Fruit fly (Drosophila melanogaster) whole organism, embryonic: ENCODE results near the gene CG9757.

ENCODE experiments used
- Atf-2 ChIP-seq: fragments of 200-800 bp; sonication (Bioruptor generic); optimal IDR thresholded peaks from 2 replicates; lab custom pipeline; 2016; ENCODE audit warnings: missing biosample characterization, missing genetic modification characterization
- Bteb2 ChIP-seq: fragments of 200-800 bp; sonication (Bioruptor generic); optimal IDR thresholded peaks from 2 replicates; lab custom pipeline; 2016; ENCODE audit warnings: missing biosample characterization, missing genetic modification characterization
- CG10565 ChIP-seq: fragments of 200-800 bp; sonication (Bioruptor generic); optimal IDR thresholded peaks from 3 replicates; lab custom pipeline; 2016; ENCODE audit warnings: missing biosample characterization, mild to moderate bottlenecking, missing genetic modification characterization
- CG11504 ChIP-seq: fragments of 200-800 bp; sonication (Bioruptor generic); optimal IDR thresholded peaks from 3 replicates; lab custom pipeline; 2019; ENCODE audit warnings: missing biosample characterization, mild to moderate bottlenecking, missing genetic modification characterization, moderate library complexity
- CG13775 ChIP-seq: fragments of 200-800 bp; sonication (Bioruptor generic); optimal IDR thresholded peaks from 3 replicates; lab custom pipeline; 2017; ENCODE audit warnings: missing biosample characterization, mild to moderate bottlenecking, missing genetic modification characterization
- CG14050 ChIP-seq: fragments of 200-800 bp; sonication (Bioruptor generic); IDR thresholded peaks from 3 replicates; pipeline ENCODE4 v1.3.6; 2022; ENCODE audit warnings: missing biosample characterization, missing genetic modification characterization
- CG14710 ChIP-seq: fragments of 200-800 bp; sonication (Bioruptor generic); optimal IDR thresholded peaks from 3 replicates; lab custom pipeline; 2019; ENCODE audit warnings: missing biosample characterization, mild to moderate bottlenecking, missing genetic modification characterization, moderate library complexity
- CG15479 ChIP-seq: fragments of 200-800 bp; sonication (Bioruptor generic); optimal IDR thresholded peaks from 3 replicates; lab custom pipeline; 2019; ENCODE audit warnings: missing biosample characterization, mild to moderate bottlenecking, missing genetic modification characterization, moderate library complexity
- CG1602 ChIP-seq: fragments of 200-800 bp; sonication (Bioruptor generic); optimal IDR thresholded peaks from 3 replicates; lab custom pipeline; 2016; ENCODE audit warnings: missing biosample characterization, missing genetic modification characterization
- CG17612 ChIP-seq: fragments of 200-800 bp; sonication (Bioruptor generic); IDR thresholded peaks from 2 replicates; pipeline ENCODE4 v1.3.6; 2022; ENCODE audit warnings: missing biosample characterization, missing genetic modification characterization
- CG18262 ChIP-seq: fragments of 200-800 bp; optimal IDR thresholded peaks from 3 replicates; lab custom pipeline; 2019; ENCODE audit warnings: missing biosample characterization, mild to moderate bottlenecking, missing genetic modification characterization, moderate library complexity
- CG18476 ChIP-seq: fragments of 200-800 bp; sonication (Bioruptor generic); optimal IDR thresholded peaks from 2 replicates; lab custom pipeline; 2016; ENCODE audit warnings: missing biosample characterization, mild to moderate bottlenecking, missing genetic modification characterization
- CG2712 ChIP-seq: fragments of 200-800 bp; optimal IDR thresholded peaks from 3 replicates; lab custom pipeline; 2019; ENCODE audit warnings: missing biosample characterization, mild to moderate bottlenecking, missing genetic modification characterization, moderate library complexity
- CG2875 ChIP-seq: fragments of 200-800 bp; sonication (Bioruptor generic); optimal IDR thresholded peaks from 2 replicates; lab custom pipeline; 2017; ENCODE audit warnings: missing biosample characterization, mild to moderate bottlenecking, missing genetic modification characterization, missing genetic modification reagents
- CG4282 ChIP-seq: fragments of 200-800 bp; sonication (Bioruptor generic); optimal IDR thresholded peaks from 2 replicates; lab custom pipeline; 2016; ENCODE audit warnings: missing biosample characterization, missing genetic modification characterization
- CG5180 ChIP-seq: fragments of 200-800 bp; sonication (Bioruptor generic); optimal IDR thresholded peaks from 3 replicates; lab custom pipeline; 2017; ENCODE audit warnings: missing biosample characterization, missing genetic modification characterization, mild to moderate bottlenecking, moderate library complexity, missing genetic modification reagents
- CG6175 ChIP-seq: fragments of 200-800 bp; sonication (Bioruptor generic); IDR thresholded peaks from 3 replicates; pipeline ENCODE4 v1.3.6; 2022; ENCODE audit warnings: missing biosample characterization, missing genetic modification characterization
- CG8089 ChIP-seq: fragments of 200-800 bp; sonication (Bioruptor generic); optimal IDR thresholded peaks from 3 replicates; lab custom pipeline; 2016; ENCODE audit warnings: missing biosample characterization, missing genetic modification characterization
- Dip2 ChIP-seq: fragments of 200-800 bp; sonication (Bioruptor generic); IDR thresholded peaks from 2 replicates; pipeline ENCODE4 v1.3.6; 2022; ENCODE audit warnings: missing biosample characterization, missing genetic modification characterization
- Dref ChIP-seq: fragments of 200-800 bp; sonication (Bioruptor generic); IDR thresholded peaks from 2 replicates; pipeline ENCODE4 v1.3.6; 2022; ENCODE audit warnings: missing biosample characterization, missing genetic modification characterization
- Ets65A ChIP-seq: fragments of 200-800 bp; sonication (Bioruptor generic); peaks from one replicate; lab custom pipeline; 2016; ENCODE audit warnings: missing biosample characterization, missing genetic modification characterization
- Fer1 ChIP-seq: fragments of 200-800 bp; sonication (Bioruptor generic); optimal IDR thresholded peaks from 2 replicates; lab custom pipeline; 2017; ENCODE audit warnings: missing biosample characterization, mild to moderate bottlenecking, missing genetic modification characterization
- Hand ChIP-seq: fragments of 200-800 bp; sonication (Bioruptor generic); optimal IDR thresholded peaks from 2 replicates; lab custom pipeline; 2017; ENCODE audit warnings: mild to moderate bottlenecking, missing biosample characterization, missing genetic modification reagents, missing genetic modification characterization
- Oli ChIP-seq: fragments of 200-800 bp; sonication (Bioruptor generic); optimal IDR thresholded peaks from 2 replicates; lab custom pipeline; 2018; ENCODE audit warnings: missing biosample characterization, mild to moderate bottlenecking, missing genetic modification characterization, moderate library complexity
- Rfx ChIP-seq: fragments of 200-800 bp; sonication (Bioruptor generic); IDR thresholded peaks from 2 replicates; pipeline ENCODE4 v1.3.6; 2022; ENCODE audit warnings: missing biosample characterization, missing genetic modification characterization
- Sox102F ChIP-seq: fragments of 200-800 bp; sonication (Bioruptor generic); optimal IDR thresholded peaks from 2 replicates; lab custom pipeline; 2018; ENCODE audit warnings: missing biosample characterization, mild to moderate bottlenecking, missing genetic modification characterization, moderate library complexity
- Sry-δ ChIP-seq: fragments of 200-800 bp; sonication (Bioruptor generic); optimal IDR thresholded peaks from 2 replicates; lab custom pipeline; 2016; ENCODE audit warnings: missing biosample characterization, missing genetic modification characterization
- abd-A ChIP-seq: fragments of 200-800 bp; sonication (Bioruptor generic); optimal IDR thresholded peaks from 3 replicates; lab custom pipeline; 2019; ENCODE audit warnings: missing biosample characterization, mild to moderate bottlenecking, missing genetic modification characterization, moderate library complexity
- az2 ChIP-seq: fragments of 200-800 bp; sonication (Bioruptor generic); optimal IDR thresholded peaks from 3 replicates; lab custom pipeline; 2016; ENCODE audit warnings: missing biosample characterization, missing genetic modification characterization
- bsh ChIP-seq, 2 experiments: fragments of 200-800 bp; sonication (Bioruptor generic); optimal IDR thresholded peaks; 2 replicates each; lab custom pipeline; 2017 to 2018; ENCODE audit warnings: mild to moderate bottlenecking in 2 of 2, missing biosample characterization in 2 of 2, missing genetic modification characterization in 2 of 2, moderate library complexity in 1 of 2
- dm ChIP-seq: fragments of 200-800 bp; sonication (Bioruptor generic); optimal IDR thresholded peaks from 3 replicates; lab custom pipeline; 2016; ENCODE audit warnings: missing biosample characterization, missing genetic modification characterization
- dysf ChIP-seq: fragments of 200-800 bp; sonication (Bioruptor generic); IDR thresholded peaks from 3 replicates; pipeline ENCODE4 v1.3.6; 2022; ENCODE audit warnings: missing biosample characterization, missing genetic modification characterization
- exex ChIP-seq: fragments of 200-800 bp; sonication (Bioruptor generic); optimal IDR thresholded peaks from 4 replicates; lab custom pipeline; 2018; ENCODE audit warnings: missing biosample characterization, mild to moderate bottlenecking, missing genetic modification characterization, moderate library complexity
- eyg ChIP-seq: fragments of 200-800 bp; sonication (Bioruptor generic); optimal IDR thresholded peaks from 3 replicates; lab custom pipeline; 2016; ENCODE audit warnings: missing biosample characterization, missing genetic modification characterization
- gcm2 ChIP-seq: fragments of 200-800 bp; sonication (Bioruptor generic); optimal IDR thresholded peaks from 2 replicates; lab custom pipeline; 2016; ENCODE audit warnings: missing biosample characterization, missing genetic modification characterization
- ind ChIP-seq: fragments of 200-800 bp; sonication (Bioruptor generic); optimal IDR thresholded peaks from 3 replicates; lab custom pipeline; 2016; ENCODE audit warnings: missing biosample characterization, missing genetic modification characterization
- jing ChIP-seq: fragments of 200-800 bp; sonication (Bioruptor generic); optimal IDR thresholded peaks from 2 replicates; lab custom pipeline; 2018; ENCODE audit warnings: missing biosample characterization, mild to moderate bottlenecking, missing genetic modification characterization
- knrl ChIP-seq: fragments of 200-800 bp; sonication (Bioruptor generic); IDR thresholded peaks from 3 replicates; pipeline ENCODE4 v1.3.6; 2022; ENCODE audit warnings: missing biosample characterization, missing genetic modification characterization; ENCODE audit not compliant: partially characterized antibody
- lov ChIP-seq, 2 experiments: fragments of 200-800 bp in 1 of 2; fragments of >200 bp in 1 of 2; sonication (Bioruptor generic) in 1 of 2; IDR thresholded peaks in 1 of 2; optimal IDR thresholded peaks in 1 of 2; 2 replicates in 1 of 2; 3 replicates in 1 of 2; pipeline versions ENCODE4 v1.3.6 to Lab custom; 2017 to 2022; ENCODE audit warnings: missing biosample characterization in 1 of 2, missing genetic modification characterization in 1 of 2
- nerfin-2 ChIP-seq: fragments of 200-800 bp; sonication (Bioruptor generic); IDR thresholded peaks from 2 replicates; pipeline ENCODE4 v1.3.6; 2022; ENCODE audit warnings: missing biosample characterization, missing genetic modification characterization; ENCODE audit not compliant: partially characterized antibody
- p53 ChIP-seq: fragments of 200-800 bp; sonication (Bioruptor generic); optimal IDR thresholded peaks from 2 replicates; lab custom pipeline; 2016; ENCODE audit warnings: missing biosample characterization, missing genetic modification characterization
- salm ChIP-seq: fragments of 200-800 bp; sonication (Bioruptor generic); optimal IDR thresholded peaks from 2 replicates; lab custom pipeline; 2018; ENCODE audit warnings: missing biosample characterization, mild to moderate bottlenecking, missing genetic modification characterization
- sim ChIP-seq: fragments of 200-800 bp; sonication (Bioruptor generic); IDR thresholded peaks from 2 replicates; pipeline ENCODE4 v1.3.6; 2022; ENCODE audit warnings: missing biosample characterization, missing genetic modification characterization
- sima ChIP-seq: fragments of 200-800 bp; sonication (Bioruptor generic); optimal IDR thresholded peaks from 2 replicates; lab custom pipeline; 2016; ENCODE audit warnings: missing biosample characterization, missing genetic modification characterization
- slbo ChIP-seq: fragments of 200-800 bp; sonication (Bioruptor generic); IDR thresholded peaks from 2 replicates; pipeline ENCODE4 v1.3.6; 2022; ENCODE audit warnings: missing biosample characterization, missing genetic modification characterization
- stc ChIP-seq: fragments of 200-800 bp; sonication (Bioruptor generic); IDR thresholded peaks from 2 replicates; pipeline ENCODE4 v1.3.6; 2022; ENCODE audit warnings: missing biosample characterization, missing genetic modification characterization
- usp ChIP-seq: fragments of >200 bp; optimal IDR thresholded peaks from 2 replicates; lab custom pipeline; 2017; ENCODE audit warnings: missing biosample characterization, missing genetic modification characterization
- wek ChIP-seq: fragments of 200-800 bp; sonication (Bioruptor generic); optimal IDR thresholded peaks from 3 replicates; lab custom pipeline; 2018; ENCODE audit warnings: missing biosample characterization, mild to moderate bottlenecking, missing genetic modification characterization, moderate library complexity
- wor ChIP-seq: fragments of 200-800 bp; sonication (Bioruptor generic); IDR thresholded peaks from 2 replicates; pipeline ENCODE4 v1.3.6; 2022; ENCODE audit warnings: missing biosample characterization, missing genetic modification characterization

CG9757 gene

DNA sequence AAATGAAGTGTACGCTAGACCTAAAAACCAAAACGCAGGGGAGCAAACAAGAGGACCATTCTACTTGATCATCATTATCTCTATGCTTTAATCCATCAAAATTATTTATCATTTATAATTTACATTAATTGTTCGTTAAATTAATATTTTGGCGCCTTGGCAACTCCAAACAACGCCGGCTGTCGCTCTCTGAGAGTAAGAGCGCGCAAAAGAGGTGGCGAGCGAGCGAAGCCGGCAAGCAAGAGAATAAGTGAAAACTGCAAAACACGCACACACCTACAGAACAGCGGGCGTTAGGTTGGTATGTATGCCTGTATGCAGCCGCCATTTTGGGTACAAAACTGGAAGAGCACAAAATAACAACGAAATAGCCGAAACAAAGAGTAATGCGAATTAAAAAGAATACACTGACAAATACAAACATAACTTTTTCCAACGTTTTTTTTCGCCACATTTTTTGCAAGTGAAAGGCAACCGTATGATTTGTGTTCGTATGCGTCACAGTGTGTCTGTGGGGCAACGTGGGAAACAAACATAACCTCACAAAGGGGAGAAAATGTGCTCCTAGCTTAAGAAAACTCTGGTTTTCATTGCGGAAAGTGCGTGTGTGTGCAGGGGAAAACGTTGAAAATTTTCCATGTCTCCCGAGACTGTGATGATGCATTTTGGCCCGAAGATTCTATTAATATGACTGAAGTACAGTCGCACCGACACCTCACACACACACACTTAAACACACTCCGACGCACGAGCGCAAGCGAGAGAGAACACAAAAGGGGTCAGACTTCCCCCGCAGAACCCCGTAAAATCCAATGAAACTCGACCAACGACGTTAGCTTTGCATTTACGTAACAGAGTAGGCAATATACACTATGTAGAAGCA is 32.8 kb upstream of the CG9757 start (continued):
- no peak for TF ChIP-seq slbo (GFP tag; lab: Robert Waterston, UW)
- TF ChIP-seq CG18476 (GFP tag; lab: Kevin White, UChicago): no peak
- peak; percentile 86 for TF ChIP-seq Ets65A (GFP tag; lab: Kevin White, UChicago)
- TF ChIP-seq ind: no peak
- TF ChIP-seq wek (GFP tag; lab: Kevin White, UChicago): no peak
- TF ChIP-seq CG17612 (GFP tag; lab: Robert Waterston, UW): no peak
- TF ChIP-seq CG2712 (tag; lab: Kevin White, UChicago): peak; percentile 62
- TF ChIP-seq Hand (GFP tag; lab: Kevin White, UChicago): no peak
- no peak for TF ChIP-seq CG1602 (GFP tag; lab: Kevin White, UChicago)
- no peak for TF ChIP-seq jing (GFP tag; lab: Kevin White, UChicago)
- TF ChIP-seq p53 (GFP tag; lab: Kevin White, UChicago): no peak
- TF ChIP-seq knrl: no peak
- no peak for TF ChIP-seq exex (tag; lab: Kevin White, UChicago)
- TF ChIP-seq CG18262 (tag; lab: Kevin White, UChicago): peak; percentile 34
- TF ChIP-seq bsh (GFP tag; optimal IDR thresholded peaks at IDR 0.05; lab: Kevin White, UChicago): no peak
- TF ChIP-seq Bteb2: no peak
- peak; percentile 8 for TF ChIP-seq CG15479 (GFP tag; lab: Kevin White, UChicago)
- TF ChIP-seq Fer1 (GFP tag; lab: Kevin White, UChicago): peak; percentile 74
- no peak for TF ChIP-seq lov (optimal IDR thresholded peaks at IDR 0.05; lab: Kevin White, UChicago)
- no peak for TF ChIP-seq lov (GFP tag; IDR thresholded peaks at IDR 0.05; lab: Robert Waterston, UW)
- TF ChIP-seq CG13775 (GFP tag; lab: Kevin White, UChicago): no peak
- 0 out of 2 replicates have a peak, but pooled peaks have one; percentile 5 for TF ChIP-seq sim (GFP tag; lab: Robert Waterston, UW)
- peak; percentile 98 for TF ChIP-seq dm (GFP tag; lab: Kevin White, UChicago)
- TF ChIP-seq dysf (GFP tag; lab: Robert Waterston, UW): no peak; the same call in 2 of the 3 replicates
- no peak for TF ChIP-seq CG10565
- TF ChIP-seq CG5180 (GFP tag; lab: Kevin White, UChicago): no peak
- TF ChIP-seq CG2875: no peak
- TF ChIP-seq CG8089 (GFP tag; lab: Kevin White, UChicago): no peak
- no peak for TF ChIP-seq Sry-δ
- TF ChIP-seq abd-A: no peak
- no peak for TF ChIP-seq CG14710 (tag; lab: Kevin White, UChicago)
- TF ChIP-seq salm (tag; lab: Kevin White, UChicago): no peak
- no peak for TF ChIP-seq wor
- no peak for TF ChIP-seq CG4282 (GFP tag; lab: Kevin White, UChicago)
- peak; percentile 49; the same call in 1 of the 3 replicates for TF ChIP-seq CG14050 (GFP tag; lab: Robert Waterston, UW)
- no peak for TF ChIP-seq gcm2
- TF ChIP-seq usp (GFP tag; lab: Kevin White, UChicago): no peak
- no peak for TF ChIP-seq CG6175 (GFP tag; lab: Robert Waterston, UW)
- no peak for TF ChIP-seq Dref (GFP tag; lab: Robert Waterston, UW)
- no peak for TF ChIP-seq Sox102F (GFP tag; lab: Kevin White, UChicago)
- TF ChIP-seq eyg (GFP tag; lab: Kevin White, UChicago): no peak
- no peak for TF ChIP-seq nerfin-2 (GFP tag; lab: Robert Waterston, UW)
- TF ChIP-seq Atf-2 (GFP tag; lab: Kevin White, UChicago): no peak
- TF ChIP-seq CG11504 (tag; lab: Kevin White, UChicago): no peak
- no peak for TF ChIP-seq Oli (tag; lab: Kevin White, UChicago)
- TF ChIP-seq Rfx: no peak; the same call in 1 of the 2 replicates
- TF ChIP-seq az2: peak; percentile 22
- TF ChIP-seq sima: no peak
- no peak for TF ChIP-seq stc (GFP tag; lab: Robert Waterston, UW)
- TF ChIP-seq Dip2 (GFP tag; lab: Robert Waterston, UW): no peak
